Worm (Caenorhabditis elegans): ENCODE results near the gene vps-16.
A peak's percentile ranks its signal among the peaks of the same experiment; 100 is the strongest.

Gene vps-16

ce11 chrIII:6411430-6411829 lies 21.6 kb upstream of the vps-16 start:
- TF ChIP-seq dve-1 (tag; optimal IDR thresholded peaks at IDR 0.05; ENCODE audit: insufficient read depth): peak; percentile 24
- TF ChIP-seq spr-3 (GFP tag; optimal IDR thresholded peaks at IDR 0.05): no peak
- no peak for TF ChIP-seq ceh-62 (tag; optimal IDR thresholded peaks at IDR 0.05)
- TF ChIP-seq ctbp-1 (GFP tag; IDR thresholded peaks at IDR 0.05): no peak
- peak; percentile 15; the same call in 1 of the 2 replicates for TF ChIP-seq dmd-6 (GFP tag; IDR thresholded peaks at IDR 0.05)
- TF ChIP-seq nhr-28 (tag; optimal IDR thresholded peaks at IDR 0.05): peak; percentile 36
- no peak for TF ChIP-seq ceh-32 (tag; optimal IDR thresholded peaks at IDR 0.05; ENCODE audit: poor library complexity)
- no peak for TF ChIP-seq lin-38 (GFP tag; IDR thresholded peaks at IDR 0.05)
- TF ChIP-seq lsy-2 (tag; optimal IDR thresholded peaks at IDR 0.05): peak in 1 of 2 experiments; percentile 16
- no peak for TF ChIP-seq ceh-28 (tag; optimal IDR thresholded peaks at IDR 0.05)
- TF ChIP-seq snpc-4 (tag; optimal IDR thresholded peaks at IDR 0.05): no peak
- TF ChIP-seq R02D3.7 (tag; optimal IDR thresholded peaks at IDR 0.05): peak; percentile 14
- no peak for TF ChIP-seq sdz-12 (GFP tag; optimal IDR thresholded peaks at IDR 0.05)
- TF ChIP-seq fkh-10 (GFP tag; optimal IDR thresholded peaks at IDR 0.05): no peak
- TF ChIP-seq zfp-2 (tag; optimal IDR thresholded peaks at IDR 0.05): no peak
- TF ChIP-seq T20F7.1 (GFP tag; optimal IDR thresholded peaks at IDR 0.05): peak; percentile 35

DNA sequence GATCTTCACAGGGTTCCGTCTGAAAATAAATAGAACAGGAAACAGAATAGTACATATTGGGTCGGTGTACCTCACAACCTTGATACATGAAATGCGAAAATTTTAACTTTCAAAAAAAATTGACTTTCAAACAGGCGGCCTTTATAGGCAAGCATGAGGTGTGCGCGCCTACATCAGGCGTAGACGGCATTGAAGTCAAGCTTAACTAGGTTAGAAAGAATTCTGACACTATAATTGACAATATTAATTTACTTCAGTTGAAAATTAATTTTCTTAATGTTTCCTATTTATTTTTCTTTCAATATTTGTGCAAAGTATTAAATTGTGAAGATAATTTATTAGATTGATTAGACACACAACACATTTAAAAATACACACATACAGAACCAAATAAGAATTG lies 21.1 kb upstream of the vps-16 start, which contains the start of gene C05D11.5:
Gene C05D11.5 (minus strand): TSS at position 101 of the 400 bp plus-strand sequence.
- no peak for TF ChIP-seq T26A8.4 (GFP tag; IDR thresholded peaks at IDR 0.05)

DNA sequence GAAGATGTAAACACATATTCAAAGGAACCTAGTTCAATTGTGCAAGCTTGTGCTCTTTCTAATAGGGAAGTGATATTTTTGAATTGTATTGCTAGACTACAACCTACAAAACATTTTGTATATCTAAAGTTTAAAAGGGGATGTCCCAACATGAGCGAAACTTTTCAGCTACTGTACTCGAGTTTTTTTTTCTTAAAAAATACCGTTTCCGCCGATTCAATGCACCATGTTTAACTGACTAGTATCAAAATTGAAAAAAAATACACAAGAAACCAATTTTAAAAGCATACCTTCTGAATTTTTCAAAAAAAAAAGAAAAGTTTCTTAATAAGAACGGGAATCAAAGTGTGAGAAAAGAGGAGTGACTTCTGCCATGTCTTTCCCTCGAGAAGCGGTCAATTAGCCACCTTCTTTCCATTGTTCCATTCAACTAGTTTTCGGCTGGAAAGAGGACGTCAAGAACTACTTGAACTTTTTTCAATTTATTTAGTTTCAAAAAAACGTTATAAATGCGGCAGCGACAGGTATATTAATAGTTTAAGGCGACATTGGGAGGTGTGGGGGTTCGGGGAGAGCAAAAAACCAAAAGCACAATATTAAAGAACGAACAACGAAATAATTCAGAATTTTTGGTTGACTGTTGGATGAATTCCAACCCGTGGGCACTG lies 17.6 kb upstream of the vps-16 start, which contains the start of gene nas-4:
Gene nas-4 (minus strand): TSS at position 351 of the 668 bp plus-strand sequence.
- TF ChIP-seq daf-19 (GFP tag; conservative IDR thresholded peaks at IDR 0.05): no peak
- TF ChIP-seq saeg-2 (GFP tag; IDR thresholded peaks at IDR 0.05): no peak
- no peak for TF ChIP-seq nhr-76 (tag; optimal IDR thresholded peaks at IDR 0.05)
- peak in 1 of 2 experiments; percentile 56 for TF ChIP-seq unc-62 (GFP tag; optimal IDR thresholded peaks at IDR 0.05 in 1 of 2)
- TF ChIP-seq unc-62 (tag; optimal IDR thresholded peaks at IDR 0.05): no peak
- no peak for TF ChIP-seq daf-8 (GFP tag; IDR thresholded peaks at IDR 0.05)
- no peak for TF ChIP-seq mxl-2 (GFP tag; conservative IDR thresholded peaks at IDR 0.05)
- TF ChIP-seq hlh-30 (tag; optimal IDR thresholded peaks at IDR 0.05; ENCODE audit: insufficient read depth): no peak
- TF ChIP-seq ama-1 (optimal IDR thresholded peaks at IDR 0.05): peak; percentile 77
- no peak for TF ChIP-seq zfp-2 (tag; optimal IDR thresholded peaks at IDR 0.05)
- TF ChIP-seq cey-2 (tag; optimal IDR thresholded peaks at IDR 0.05; ENCODE audit: borderline replicate concordance, insufficient read depth): no peak
- no peak for TF ChIP-seq dmd-8 (GFP tag; IDR thresholded peaks at IDR 0.05)
- TF ChIP-seq tag-97 (GFP tag; IDR thresholded peaks at IDR 0.05): no peak
- TF ChIP-seq unc-39 (tag; optimal IDR thresholded peaks at IDR 0.05): no peak
- no peak for TF ChIP-seq lin-39 (tag; optimal IDR thresholded peaks at IDR 0.05)
- TF ChIP-seq hmg-1.1 (GFP tag; IDR thresholded peaks at IDR 0.05): peak; percentile 43; the same call in 1 of the 2 replicates
- TF ChIP-seq nhr-48 (tag; optimal IDR thresholded peaks at IDR 0.05): peak; percentile 41
- no peak for TF ChIP-seq Y5F2A.4 (GFP tag; optimal IDR thresholded peaks at IDR 0.05)
- peak; percentile 67 for TF ChIP-seq nhr-102 (tag; optimal IDR thresholded peaks at IDR 0.05)
- TF ChIP-seq vab-7 (GFP tag; IDR thresholded peaks at IDR 0.05): no peak
- TF ChIP-seq mdl-1 (tag; optimal IDR thresholded peaks at IDR 0.05): no peak
- peak; percentile 40 for TF ChIP-seq spr-1 (tag; optimal IDR thresholded peaks at IDR 0.05)
- TF ChIP-seq nhr-25 (tag; optimal IDR thresholded peaks at IDR 0.05; ENCODE audit: borderline replicate concordance, insufficient read depth): no peak
- TF ChIP-seq mdt-29 (GFP tag; IDR thresholded peaks at IDR 0.05): peak; percentile 35; the same call in 1 of the 2 replicates
- TF ChIP-seq ctbp-1 (GFP tag; IDR thresholded peaks at IDR 0.05): no peak
- TF ChIP-seq lin-13 (GFP tag; optimal IDR thresholded peaks at IDR 0.05): no peak
- no peak for TF ChIP-seq ZK337.2 (GFP tag; IDR thresholded peaks at IDR 0.05)
- no peak for TF ChIP-seq T26A8.4 (GFP tag; IDR thresholded peaks at IDR 0.05)
- no peak for TF ChIP-seq nhr-237 (tag; optimal IDR thresholded peaks at IDR 0.05)
- TF ChIP-seq snpc-4 (tag; optimal IDR thresholded peaks at IDR 0.05): no peak
- no peak for TF ChIP-seq aly-2 (tag; optimal IDR thresholded peaks at IDR 0.05)
- peak; percentile 70 for TF ChIP-seq nhr-10 (tag; optimal IDR thresholded peaks at IDR 0.05)
- peak; percentile 41 for TF ChIP-seq mes-2 (tag; optimal IDR thresholded peaks at IDR 0.05; ENCODE audit: poor library complexity, severe bottlenecking)
- peak; percentile 24; the same call in 1 of the 2 replicates for TF ChIP-seq lin-38 (GFP tag; IDR thresholded peaks at IDR 0.05)
- TF ChIP-seq spr-3 (GFP tag; optimal IDR thresholded peaks at IDR 0.05): no peak
